Fruit fly (Drosophila melanogaster) whole organism: ENCODE data around the gene Ssl1.

ENCODE experiments used
- CG8478 ChIP-seq: fragments of >200 bp; optimal IDR thresholded peaks from 2 replicates; lab custom pipeline; 2018; ENCODE audit warnings: inconsistent platforms
- pan ChIP-seq: fragments of >200 bp; optimal IDR thresholded peaks from 2 replicates; lab custom pipeline; 2017

DNA sequence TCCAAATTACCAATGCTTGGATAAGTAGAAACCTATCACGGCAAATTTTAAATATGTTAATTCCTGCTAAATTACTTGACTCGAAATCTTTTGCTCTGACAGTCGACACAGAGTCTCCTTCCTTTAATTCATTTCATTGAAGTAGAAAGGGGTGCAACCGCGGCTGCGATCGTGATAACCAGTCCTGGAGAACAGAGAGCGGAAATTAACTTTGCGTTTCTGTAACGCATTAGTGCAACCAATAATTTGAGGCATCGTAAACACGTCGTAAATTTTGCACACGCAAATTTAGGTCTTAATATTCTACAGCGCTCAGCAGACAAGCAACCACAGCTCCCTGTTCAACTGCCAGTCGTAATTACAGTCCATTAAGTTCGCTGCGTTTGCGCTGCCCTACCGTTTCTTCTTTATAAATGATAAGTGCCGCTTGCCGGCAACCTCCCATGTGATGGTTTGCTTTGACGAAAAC is 22.8 kb upstream of the Ssl1 start, which contains the start of gene CG32459:
- no peak for TF ChIP-seq pan (lab: Kevin White, UChicago)
- no peak for TF ChIP-seq CG8478 (lab: Kevin White, UChicago)
